Worm (Caenorhabditis elegans) whole organism, midembryonic: ENCODE measurements around the gene dap-3.

Experiments
- T22C8.4 ChIP-seq: fragments of 200-800 bp; sonication (Bioruptor generic); IDR thresholded peaks from 2 replicates; pipeline ENCODE4 v1.3.6; 2022; ENCODE audit warnings: missing genetic modification characterization, missing compliant biosample characterization
- cog-1 ChIP-seq: sonication (generic microtip); optimal IDR thresholded peaks from 2 replicates; lab custom pipeline; 2016; ENCODE audit warnings: missing genetic modification characterization, missing compliant biosample characterization
- flt-1 ChIP-seq: fragments of 200-800 bp; sonication (Bioruptor generic); IDR thresholded peaks from 2 replicates; pipeline ENCODE4 v1.3.6; 2022; ENCODE audit warnings: missing genetic modification characterization, missing compliant biosample characterization
- klf-2 ChIP-seq: fragments of 200-800 bp; sonication (Bioruptor generic); conservative IDR thresholded peaks from 2 replicates; pipeline ENCODE4 v1.3.6; 2022; ENCODE audit warnings: missing genetic modification reagents, missing genetic modification characterization, missing compliant biosample characterization
- tab-1 ChIP-seq: fragments of 200-800 bp; sonication (Bioruptor generic); IDR thresholded peaks from 2 replicates; pipeline ENCODE4 v1.3.6; 2022; ENCODE audit warnings: missing genetic modification characterization, missing compliant biosample characterization
- ztf-29 ChIP-seq: fragments of 200-800 bp; sonication (Bioruptor generic); IDR thresholded peaks from 2 replicates; pipeline ENCODE4 v1.3.6; 2022; ENCODE audit warnings: missing genetic modification reagents, missing genetic modification characterization, missing compliant biosample characterization

DNA sequence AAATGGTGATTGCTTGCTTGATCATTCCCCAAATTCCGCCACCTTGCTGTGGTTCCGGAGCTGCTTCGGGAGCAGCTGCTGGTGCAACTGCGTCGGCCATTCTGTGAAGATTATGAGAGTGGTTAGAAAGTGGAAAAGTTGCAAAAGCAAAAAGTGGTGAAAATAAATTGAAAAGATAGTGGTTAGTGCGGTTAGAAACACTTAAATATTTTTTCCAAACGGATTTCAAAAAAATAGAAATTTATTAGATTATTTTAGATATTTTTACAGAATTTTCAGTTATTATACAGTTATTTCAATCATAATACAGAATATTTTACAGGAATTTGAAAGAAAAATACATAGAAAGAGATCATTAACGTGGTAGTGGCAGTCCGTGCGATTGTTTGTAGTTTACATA lies 43.4 kb upstream of the dap-3 start, which contains the start of gene R166.2:
- TF ChIP-seq tab-1 (GFP tag; lab: Robert Waterston, UW) (no peak), T22C8.4 (no peak), ztf-29 (GFP tag; lab: Robert Waterston, UW) (no peak), klf-2 (GFP tag; lab: Robert Waterston, UW) (no peak), flt-1 (no peak), cog-1 (tag; lab: Kevin White, UChicago) (no peak)
